Comparison of ENCODE assay signal across 5 fruit fly cellular contexts in genomic region chr2L:1086312-1086906, dm6.
TF ChIP-seq lines count a peak whose summit lies in the region.

No protein-coding gene starts in this region.

- TF ChIP-seq CTCF in whole organism, embryonic (GFP tag; optimal IDR thresholded peaks at IDR 0.05; lab: Kevin White, UChicago) = no peak

TF ChIP-seq in whole organism, adult, 20 proteins besides CTCF, POLR2A, EP300 and RAD21:
- TF ChIP-seq CG5204 (GFP tag; optimal IDR thresholded peaks at IDR 0.05; lab: Kevin White, UChicago) (no peak), CG1620 (GFP tag; optimal IDR thresholded peaks at IDR 0.05; lab: Kevin White, UChicago) (no peak), tj (GFP tag; optimal IDR thresholded peaks at IDR 0.05; lab: Kevin White, UChicago) (peak; percentile 23), cnc (optimal IDR thresholded peaks at IDR 0.05; lab: Kevin White, UChicago) (no peak), bab1 (GFP tag; optimal IDR thresholded peaks at IDR 0.05; lab: Kevin White, UChicago) (no peak), kay (GFP tag; lab: Kevin White, UChicago; ENCODE audit: borderline replicate concordance) (no peak), CG7101 (tag; optimal IDR thresholded peaks at IDR 0.05; lab: Kevin White, UChicago) (no peak), Clk (GFP tag; optimal IDR thresholded peaks at IDR 0.05; lab: Kevin White, UChicago) (no peak), CG12768 (GFP tag; optimal IDR thresholded peaks at IDR 0.05; lab: Kevin White, UChicago) (peak; percentile 55), Mnt (GFP tag; optimal IDR thresholded peaks at IDR 0.05; lab: Kevin White, UChicago) (no peak), Hr96 (GFP tag; optimal IDR thresholded peaks at IDR 0.05; lab: Kevin White, UChicago) (peak; percentile 37), CG14711 (tag; optimal IDR thresholded peaks at IDR 0.05; lab: Kevin White, UChicago) (peak; percentile 31), pad (GFP tag; optimal IDR thresholded peaks at IDR 0.05; lab: Kevin White, UChicago) (peak; percentile 2), Crg-1 (GFP tag; optimal IDR thresholded peaks at IDR 0.05; lab: Kevin White, UChicago) (no peak), CG7045 (GFP tag; optimal IDR thresholded peaks at IDR 0.05; lab: Kevin White, UChicago) (peak; percentile 73), cic (GFP tag; optimal IDR thresholded peaks at IDR 0.05; lab: Kevin White, UChicago) (no peak), toe (GFP tag; optimal IDR thresholded peaks at IDR 0.05; lab: Kevin White, UChicago) (no peak), ovo (GFP tag; optimal IDR thresholded peaks at IDR 0.05; lab: Kevin White, UChicago) (no peak), CG33017 (tag; optimal IDR thresholded peaks at IDR 0.05; lab: Kevin White, UChicago) (peak; percentile 31)

TF ChIP-seq in whole organism, embryonic, 481 proteins besides CTCF, POLR2A, EP300 and RAD21:
- TF ChIP-seq lmd (GFP tag; IDR thresholded peaks at IDR 0.05; lab: Robert Waterston, UW) (no peak), Side (GFP tag; optimal IDR thresholded peaks at IDR 0.05; lab: Kevin White, UChicago) (no peak), Med (GFP tag; lab: Kevin White, UChicago) (peak; percentile 77), Myb (GFP tag; optimal IDR thresholded peaks at IDR 0.05; lab: Kevin White, UChicago) (no peak), CG32532 (GFP tag; IDR thresholded peaks at IDR 0.05; lab: Robert Waterston, UW) (0 out of 2 replicates have a peak, but pooled peaks have one; percentile 22), Ets65A (GFP tag; lab: Kevin White, UChicago) (peak; percentile 78), CG30431 (GFP tag; optimal IDR thresholded peaks at IDR 0.05; lab: Kevin White, UChicago) (peak; percentile 6), sisA (GFP tag; IDR thresholded peaks at IDR 0.05; lab: Robert Waterston, UW) (0 out of 2 replicates have a peak, but pooled peaks have one; percentile 28), CG31441 (GFP tag; IDR thresholded peaks at IDR 0.05; lab: Robert Waterston, UW) (no peak), CG14441 (GFP tag; IDR thresholded peaks at IDR 0.05; lab: Robert Waterston, UW) (peak; percentile 6; the same call in 1 of the 2 replicates), CG9932 (GFP tag; IDR thresholded peaks at IDR 0.05; lab: Robert Waterston, UW) (0 out of 2 replicates have a peak, but pooled peaks have one; percentile 12), Gug (GFP tag; IDR thresholded peaks at IDR 0.05; lab: Robert Waterston, UW) (0 out of 4 replicates have a peak, but pooled peaks have one; percentile 1), Sin3A (optimal IDR thresholded peaks at IDR 0.05; lab: Kevin White, UChicago) (no peak), ato (GFP tag; IDR thresholded peaks at IDR 0.05; lab: Robert Waterston, UW; ENCODE audit: partially characterized antibody) (no peak), CG15479 (GFP tag; optimal IDR thresholded peaks at IDR 0.05; lab: Kevin White, UChicago) (peak; percentile 22)

TF ChIP-seq in whole organism, prepupa, 60 proteins besides CTCF, POLR2A, EP300 and RAD21 (continues in another document):
- TF ChIP-seq CG15336 (GFP tag; IDR thresholded peaks at IDR 0.05; lab: Robert Waterston, UW) (0 out of 2 replicates have a peak, but pooled peaks have one; percentile 27), Ets21C (GFP tag; optimal IDR thresholded peaks at IDR 0.05; lab: Kevin White, UChicago) (no peak), Hr38 (GFP tag; optimal IDR thresholded peaks at IDR 0.05; lab: Kevin White, UChicago) (peak; percentile 14), CG1621 (tag; optimal IDR thresholded peaks at IDR 0.05; lab: Kevin White, UChicago) (no peak), CG10669 (GFP tag; optimal IDR thresholded peaks at IDR 0.05; lab: Kevin White, UChicago) (peak; percentile 36), CG6163 (GFP tag; IDR thresholded peaks at IDR 0.05; lab: Robert Waterston, UW) (peak; percentile 58; the same call in 1 of the 3 replicates), vri (GFP tag; optimal IDR thresholded peaks at IDR 0.05; lab: Kevin White, UChicago) (no peak), Ets96B (tag; optimal IDR thresholded peaks at IDR 0.05; lab: Kevin White, UChicago) (peak; percentile 29), achi (GFP tag; optimal IDR thresholded peaks at IDR 0.05; lab: Kevin White, UChicago) (peak; percentile 34), CG31627 (GFP tag; optimal IDR thresholded peaks at IDR 0.05; lab: Kevin White, UChicago) (peak; percentile 21), eg (GFP tag; IDR thresholded peaks at IDR 0.05; lab: Robert Waterston, UW) (peak; percentile 53; the same call in 1 of the 3 replicates), CG8119 (GFP tag; IDR thresholded peaks at IDR 0.05; lab: Robert Waterston, UW) (peak; percentile 43; the same call in 1 of the 3 replicates), Gug (GFP tag; IDR thresholded peaks at IDR 0.05; lab: Robert Waterston, UW) (peak; percentile 40), CG3919 (GFP tag; optimal IDR thresholded peaks at IDR 0.05; lab: Kevin White, UChicago) (peak; percentile 29), spab (GFP tag; optimal IDR thresholded peaks at IDR 0.05; lab: Kevin White, UChicago) (peak; percentile 2), acj6 (GFP tag; optimal IDR thresholded peaks at IDR 0.05; lab: Kevin White, UChicago) (peak; percentile 29), Eip75B (GFP tag; optimal IDR thresholded peaks at IDR 0.05; lab: Kevin White, UChicago) (no peak), CG6792 (GFP tag; optimal IDR thresholded peaks at IDR 0.05; lab: Kevin White, UChicago) (no peak), CG11294 (GFP tag; IDR thresholded peaks at IDR 0.05; lab: Robert Waterston, UW) (0 out of 2 replicates have a peak, but pooled peaks have one; percentile 21)

TF ChIP-seq in whole organism, pupa, 21 proteins besides CTCF, POLR2A, EP300 and RAD21:
- TF ChIP-seq CG15710 (tag; optimal IDR thresholded peaks at IDR 0.05; lab: Kevin White, UChicago) = peak; percentile 20
- TF ChIP-seq Ets98B (GFP tag; IDR thresholded peaks at IDR 0.05; lab: Robert Waterston, UW) = peak; percentile 52
- peak; percentile 23 for TF ChIP-seq CG17806 (tag; optimal IDR thresholded peaks at IDR 0.05; lab: Kevin White, UChicago)
- TF ChIP-seq CG12605 (GFP tag; IDR thresholded peaks at IDR 0.05; lab: Robert Waterston, UW) = 0 out of 2 replicates have a peak, but pooled peaks have one; percentile 27
- TF ChIP-seq CG8159 (tag; optimal IDR thresholded peaks at IDR 0.05; lab: Kevin White, UChicago) = peak; percentile 30
- TF ChIP-seq fd96Ca (GFP tag; IDR thresholded peaks at IDR 0.05; lab: Robert Waterston, UW) = peak; percentile 60; the same call in 2 of the 3 replicates
- TF ChIP-seq Pif1A (GFP tag; optimal IDR thresholded peaks at IDR 0.05; lab: Kevin White, UChicago) = no peak
- TF ChIP-seq CG32121 (GFP tag; IDR thresholded peaks at IDR 0.05; lab: Robert Waterston, UW) = no peak
- no peak for TF ChIP-seq Snoo (tag; optimal IDR thresholded peaks at IDR 0.05; lab: Kevin White, UChicago)
- peak; percentile 54; the same call in 2 of the 3 replicates for TF ChIP-seq CG4496 (GFP tag; IDR thresholded peaks at IDR 0.05; lab: Robert Waterston, UW)
- TF ChIP-seq CG9948 (tag; optimal IDR thresholded peaks at IDR 0.05; lab: Kevin White, UChicago) = peak; percentile 14
- no peak for TF ChIP-seq CG8301 (tag; optimal IDR thresholded peaks at IDR 0.05; lab: Kevin White, UChicago)

TF ChIP-seq in whole organism, wandering third instar larva, 38 proteins besides CTCF, POLR2A, EP300 and RAD21:
- TF ChIP-seq dsf (GFP tag; optimal IDR thresholded peaks at IDR 0.05; lab: Kevin White, UChicago; ENCODE audit: borderline replicate concordance) (no peak), rgr (GFP tag; optimal IDR thresholded peaks at IDR 0.05; lab: Kevin White, UChicago) (peak; percentile 16), OdsH (GFP tag; optimal IDR thresholded peaks at IDR 0.05; lab: Kevin White, UChicago) (no peak), h (GFP tag; optimal IDR thresholded peaks at IDR 0.05; lab: Kevin White, UChicago) (no peak), usp (GFP tag; optimal IDR thresholded peaks at IDR 0.05; lab: Kevin White, UChicago) (no peak), foxo (GFP tag; optimal IDR thresholded peaks at IDR 0.05; lab: Kevin White, UChicago) (peak in 1 of 2 experiments; percentile 24)
